Fruit fly (Drosophila melanogaster) S2 (cell line): Measurements from ENCODE around the gene CG31627.

Experiments
- CG8478 ChIP-seq: fragments of >200 bp; optimal IDR thresholded peaks from 2 replicates; lab custom pipeline; 2018
- CTCF ChIP-seq, 2 experiments: fragments of >200 bp; optimal IDR thresholded peaks; 2 replicates each; lab custom pipeline; 2018

- no peak for TF ChIP-seq CG8478
- TF ChIP-seq CTCF (optimal IDR thresholded peaks at IDR 0.05; lab: Kevin White, UChicago) = no peak
Observed at dm6 chr2L:21148242-21148641, 24.8 kb upstream of the CG31627 start, which contains the start of gene del.
